Worm (Caenorhabditis elegans): ENCODE measurements around the gene R07E5.5.

DNA sequence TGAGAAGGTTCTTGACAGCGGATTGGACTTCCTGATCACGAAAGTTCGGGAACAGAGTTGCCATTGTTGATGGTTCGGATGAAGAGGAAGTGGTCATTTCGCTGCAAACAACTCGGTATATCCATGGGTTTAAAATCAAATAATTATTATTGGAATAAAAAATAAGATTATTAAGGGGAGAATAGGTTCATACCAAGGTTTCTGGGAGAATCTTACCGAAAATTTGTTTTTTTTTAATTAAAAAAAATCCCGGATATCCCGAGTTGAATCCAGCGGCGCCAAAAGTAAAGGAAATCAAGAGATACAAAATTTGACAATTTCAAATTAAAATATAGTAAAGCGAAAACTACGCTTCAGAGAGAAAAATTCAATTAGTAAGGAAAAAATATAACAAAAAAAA is 20.7 kb downstream of the R07E5.5 start, which contains the start of the genes R07E5.19 and pdcd-2:
- no peak for TF ChIP-seq mdl-1 (tag; optimal IDR thresholded peaks at IDR 0.05)
- TF ChIP-seq nhr-90 (tag; optimal IDR thresholded peaks at IDR 0.05; ENCODE audit: poor library complexity) = no peak
- no peak for TF ChIP-seq unc-62 (GFP tag; optimal IDR thresholded peaks at IDR 0.05)
- TF ChIP-seq nhr-237 (tag; optimal IDR thresholded peaks at IDR 0.05) = no peak
- TF ChIP-seq alr-1 (tag; optimal IDR thresholded peaks at IDR 0.05; ENCODE audit: borderline replicate concordance) = no peak
- TF ChIP-seq ets-5 (GFP tag; IDR thresholded peaks at IDR 0.05) = no peak
- no peak for TF ChIP-seq nhr-12 (tag; optimal IDR thresholded peaks at IDR 0.05)
- TF ChIP-seq elt-2 (tag; optimal IDR thresholded peaks at IDR 0.05) = no peak
- no peak for TF ChIP-seq fkh-4 (tag; optimal IDR thresholded peaks at IDR 0.05; ENCODE audit: borderline replicate concordance)
- no peak for TF ChIP-seq nhr-76 (tag; optimal IDR thresholded peaks at IDR 0.05)
- no peak for TF ChIP-seq xbp-1 (tag; optimal IDR thresholded peaks at IDR 0.05)
- TF ChIP-seq efl-3 (GFP tag; optimal IDR thresholded peaks at IDR 0.05) = no peak
- TF ChIP-seq egl-27 (tag; optimal IDR thresholded peaks at IDR 0.05) = no peak
- no peak for TF ChIP-seq snu-23 (GFP tag; optimal IDR thresholded peaks at IDR 0.05)

Measured in whole organism, L1 larva.